Fruit fly (Drosophila melanogaster) whole organism, embryonic: ENCODE measurements around the gene NdufA3.

Source experiments
- Abd-B ChIP-seq: fragments of 200-800 bp; sonication (Bioruptor generic); optimal IDR thresholded peaks from 2 replicates; lab custom pipeline; 2018; ENCODE audit warnings: missing biosample characterization, mild to moderate bottlenecking, missing genetic modification characterization, moderate library complexity
- Awh ChIP-seq: fragments of 200-800 bp; sonication (Bioruptor generic); IDR thresholded peaks from 2 replicates; pipeline ENCODE4, ENCODE4 v1.3.6; 2022; ENCODE audit warnings: missing biosample characterization, missing genetic modification characterization
- CG10366 ChIP-seq: fragments of 200-800 bp; sonication (Bioruptor generic); IDR thresholded peaks from 2 replicates; pipeline ENCODE4 v1.3.6; 2022; ENCODE audit warnings: missing biosample characterization, missing genetic modification characterization
- CG10543 ChIP-seq: fragments of 200-800 bp; sonication (Bioruptor generic); optimal IDR thresholded peaks from 3 replicates; lab custom pipeline; 2017; ENCODE audit warnings: missing biosample characterization, mild to moderate bottlenecking, missing genetic modification characterization, moderate library complexity
- CG11456 ChIP-seq: fragments of 200-800 bp; sonication (Bioruptor generic); IDR thresholded peaks from 3 replicates; pipeline ENCODE4 v1.3.6; 2022; ENCODE audit warnings: missing biosample characterization, missing genetic modification characterization
- CG11695 ChIP-seq: fragments of 200-800 bp; sonication (Bioruptor generic); IDR thresholded peaks from 3 replicates; pipeline ENCODE4 v1.3.6; 2022; ENCODE audit warnings: missing biosample characterization, missing genetic modification characterization
- CG13296 ChIP-seq: fragments of 200-800 bp; sonication (Bioruptor generic); optimal IDR thresholded peaks from 3 replicates; lab custom pipeline; 2018; ENCODE audit warnings: missing biosample characterization, mild to moderate bottlenecking, missing genetic modification characterization
- CG13624 ChIP-seq: fragments of 200-800 bp; sonication (Bioruptor generic); optimal IDR thresholded peaks from 2 replicates; lab custom pipeline; 2016; ENCODE audit warnings: missing biosample characterization, missing genetic modification characterization
- CG13775 ChIP-seq: fragments of 200-800 bp; sonication (Bioruptor generic); optimal IDR thresholded peaks from 3 replicates; lab custom pipeline; 2017; ENCODE audit warnings: missing biosample characterization, mild to moderate bottlenecking, missing genetic modification characterization
- CG15073 ChIP-seq: fragments of 200-800 bp; sonication (Bioruptor generic); optimal IDR thresholded peaks from 2 replicates; lab custom pipeline; 2016; ENCODE audit warnings: missing biosample characterization, missing genetic modification characterization
- CG16815 ChIP-seq: fragments of 200-800 bp; sonication (Bioruptor generic); optimal IDR thresholded peaks from 3 replicates; lab custom pipeline; 2017; ENCODE audit warnings: missing biosample characterization, mild to moderate bottlenecking, missing genetic modification characterization
- CG17612 ChIP-seq: fragments of 200-800 bp; sonication (Bioruptor generic); IDR thresholded peaks from 2 replicates; pipeline ENCODE4 v1.3.6; 2022; ENCODE audit warnings: missing biosample characterization, missing genetic modification characterization
- CG3065 ChIP-seq: fragments of 200-800 bp; sonication (Bioruptor generic); optimal IDR thresholded peaks from 2 replicates; lab custom pipeline; 2016; ENCODE audit warnings: missing biosample characterization, missing genetic modification characterization
- CG31388 ChIP-seq: fragments of 200-800 bp; sonication (Bioruptor generic); optimal IDR thresholded peaks from 2 replicates; lab custom pipeline; 2016; ENCODE audit warnings: missing biosample characterization, missing genetic modification characterization
- CG4424 ChIP-seq: fragments of 200-800 bp; sonication (Bioruptor generic); optimal IDR thresholded peaks from 3 replicates; lab custom pipeline; 2016; ENCODE audit warnings: missing biosample characterization, missing genetic modification characterization
- CG4854 ChIP-seq: fragments of 200-800 bp; sonication (Bioruptor generic); optimal IDR thresholded peaks from 2 replicates; lab custom pipeline; 2016; ENCODE audit warnings: missing biosample characterization, missing genetic modification characterization, inconsistent platforms
- CG7372 ChIP-seq: fragments of 200-800 bp; sonication (Bioruptor generic); IDR thresholded peaks from 2 replicates; pipeline ENCODE4 v1.3.6; 2022; ENCODE audit warnings: missing biosample characterization, missing genetic modification characterization
- CG7786 ChIP-seq: fragments of 200-800 bp; sonication (Bioruptor generic); optimal IDR thresholded peaks from 2 replicates; lab custom pipeline; 2016; ENCODE audit warnings: missing biosample characterization, missing genetic modification characterization
- CG7963 ChIP-seq: fragments of 200-800 bp; sonication (Bioruptor generic); IDR thresholded peaks from 3 replicates; pipeline ENCODE4 v1.3.6; 2022; ENCODE audit warnings: missing biosample characterization, missing genetic modification characterization; ENCODE audit not compliant: partially characterized antibody
- CG8290 ChIP-seq, 3 experiments: fragments of 200-800 bp; sonication (Bioruptor generic); optimal IDR thresholded peaks; 2 replicates each; lab custom pipeline; 2016 to 2019; ENCODE audit warnings: missing biosample characterization in 3 of 3, missing genetic modification characterization in 3 of 3, mild to moderate bottlenecking in 2 of 3, moderate library complexity in 1 of 3
- Deaf1 ChIP-seq: fragments of 200-800 bp; optimal IDR thresholded peaks from 3 replicates; lab custom pipeline; 2019; ENCODE audit warnings: missing biosample characterization, mild to moderate bottlenecking, missing genetic modification characterization, moderate library complexity
- HHEX ChIP-seq: fragments of 200-800 bp; sonication (Bioruptor generic); optimal IDR thresholded peaks from 3 replicates; lab custom pipeline; 2017; ENCODE audit warnings: missing biosample characterization, mild to moderate bottlenecking, missing genetic modification characterization, missing genetic modification reagents
- HLHmδ ChIP-seq: fragments of 200-800 bp; sonication (Bioruptor generic); optimal IDR thresholded peaks from 2 replicates; lab custom pipeline; 2018; ENCODE audit warnings: missing biosample characterization, mild to moderate bottlenecking, missing genetic modification characterization, moderate library complexity
- NFAT ChIP-seq: fragments of 200-800 bp; sonication (Bioruptor generic); IDR thresholded peaks from 2 replicates; pipeline ENCODE4 v1.3.6; 2022; ENCODE audit warnings: missing biosample characterization, missing genetic modification characterization
- Poxn ChIP-seq: fragments of 200-800 bp; sonication (Bioruptor generic); IDR thresholded peaks from 2 replicates; pipeline ENCODE4 v1.3.6; 2022; ENCODE audit warnings: missing biosample characterization, missing genetic modification characterization
- Sox100B ChIP-seq: fragments of 200-800 bp; sonication (Bioruptor generic); optimal IDR thresholded peaks from 3 replicates; lab custom pipeline; 2018; ENCODE audit warnings: missing biosample characterization, mild to moderate bottlenecking, missing genetic modification characterization
- Trl ChIP-seq, 3 experiments: fragments of >200 bp in 2 of 3; fragments of 200-800 bp in 1 of 3; sonication (Bioruptor generic) in 1 of 3; optimal IDR thresholded peaks; 2 replicates in 1 of 3; 3 replicates in 2 of 3; lab custom pipeline; 2016 to 2017; ENCODE audit warnings: missing biosample characterization in 1 of 3, missing genetic modification characterization in 1 of 3
- al ChIP-seq: fragments of 200-800 bp; sonication (Bioruptor generic); IDR thresholded peaks from 2 replicates; pipeline ENCODE4 v1.3.6; 2022; ENCODE audit warnings: missing biosample characterization, missing genetic modification characterization
- ap ChIP-seq: fragments of 200-800 bp; sonication (Bioruptor generic); IDR thresholded peaks from 2 replicates; pipeline ENCODE4 v1.3.6; 2022; ENCODE audit warnings: missing biosample characterization, missing genetic modification characterization
- bcd ChIP-seq: fragments of 200-800 bp; sonication (Bioruptor generic); optimal IDR thresholded peaks from 2 replicates; lab custom pipeline; 2017; ENCODE audit warnings: missing biosample characterization, mild to moderate bottlenecking, missing genetic modification characterization
- cg ChIP-seq: fragments of 200-800 bp; sonication (Bioruptor generic); optimal IDR thresholded peaks from 3 replicates; lab custom pipeline; 2019; ENCODE audit warnings: missing biosample characterization, mild to moderate bottlenecking, missing genetic modification characterization, moderate library complexity
- croc ChIP-seq: fragments of 200-800 bp; sonication (Bioruptor generic); conservative IDR thresholded peaks from 3 replicates; pipeline ENCODE4 v1.3.6; 2022; ENCODE audit warnings: missing biosample characterization, missing genetic modification characterization
- da ChIP-seq: fragments of 200-800 bp; sonication (Bioruptor generic); optimal IDR thresholded peaks from 2 replicates; lab custom pipeline; 2016; ENCODE audit warnings: missing biosample characterization, missing genetic modification characterization
- emc ChIP-seq: fragments of 200-800 bp; sonication (Bioruptor generic); optimal IDR thresholded peaks from 2 replicates; lab custom pipeline; 2016; ENCODE audit warnings: missing biosample characterization, missing genetic modification characterization
- en ChIP-seq: fragments of 200-800 bp; sonication (Bioruptor generic); optimal IDR thresholded peaks from 2 replicates; lab custom pipeline; 2016; ENCODE audit warnings: missing biosample characterization, missing genetic modification characterization
- exex ChIP-seq: fragments of 200-800 bp; sonication (Bioruptor generic); optimal IDR thresholded peaks from 4 replicates; lab custom pipeline; 2018; ENCODE audit warnings: missing biosample characterization, mild to moderate bottlenecking, missing genetic modification characterization, moderate library complexity
- fru ChIP-seq: fragments of >200 bp; optimal IDR thresholded peaks from 2 replicates; lab custom pipeline; 2017
- gce ChIP-seq: fragments of 200-800 bp; sonication (Bioruptor generic); IDR thresholded peaks from 3 replicates; pipeline ENCODE4 v1.3.6; 2022; ENCODE audit warnings: missing biosample characterization, missing genetic modification characterization
- gsb ChIP-seq: fragments of 200-800 bp; sonication (Bioruptor generic); IDR thresholded peaks from 2 replicates; pipeline ENCODE4 v1.3.6; 2022; ENCODE audit warnings: missing biosample characterization, missing genetic modification characterization
- hkb ChIP-seq, 2 experiments: fragments of 200-800 bp in 1 of 2; fragments of >200 bp in 1 of 2; sonication (Bioruptor generic) in 1 of 2; IDR thresholded peaks in 1 of 2; optimal IDR thresholded peaks in 1 of 2; 2 replicates each; pipeline versions ENCODE4 v1.3.6 to Lab custom; 2017 to 2022; ENCODE audit warnings: missing biosample characterization in 1 of 2, missing genetic modification characterization in 1 of 2
- kay ChIP-seq: fragments of 200-800 bp; sonication (Bioruptor generic); optimal IDR thresholded peaks from 2 replicates; lab custom pipeline; 2016; ENCODE audit warnings: missing biosample characterization, missing genetic modification characterization
- ken ChIP-seq: fragments of 200-800 bp; sonication (Bioruptor generic); IDR thresholded peaks from 3 replicates; pipeline ENCODE4 v1.3.6; 2022; ENCODE audit warnings: missing biosample characterization, missing genetic modification characterization
- kni ChIP-seq: fragments of 200-800 bp; sonication (Bioruptor generic); optimal IDR thresholded peaks from 3 replicates; lab custom pipeline; 2017; ENCODE audit warnings: mild to moderate bottlenecking, missing biosample characterization, missing genetic modification reagents, missing genetic modification characterization
- lola ChIP-seq, 3 experiments: fragments of >200 bp in 2 of 3; fragments of 200-800 bp in 1 of 3; sonication (Bioruptor generic) in 1 of 3; optimal IDR thresholded peaks; 2 replicates each; lab custom pipeline; 2017 to 2019; ENCODE audit warnings: missing biosample characterization in 3 of 3, missing genetic modification characterization in 3 of 3, mild to moderate bottlenecking in 1 of 3, moderate library complexity in 1 of 3
- seq ChIP-seq: fragments of 200-800 bp; sonication (Bioruptor generic); IDR thresholded peaks from 2 replicates; pipeline ENCODE4 v1.3.6; 2022; ENCODE audit warnings: missing biosample characterization, missing genetic modification characterization
- slp2 ChIP-seq: fragments of 200-800 bp; sonication (Bioruptor generic); optimal IDR thresholded peaks from 2 replicates; lab custom pipeline; 2016; ENCODE audit warnings: missing biosample characterization, missing genetic modification characterization
- twi ChIP-seq: fragments of 200-800 bp; optimal IDR thresholded peaks from 2 replicates; lab custom pipeline; 2019; ENCODE audit warnings: missing biosample characterization, mild to moderate bottlenecking, missing genetic modification characterization, moderate library complexity
- tx ChIP-seq: fragments of 200-800 bp; sonication (Bioruptor generic); optimal IDR thresholded peaks from 2 replicates; lab custom pipeline; 2016; ENCODE audit warnings: missing biosample characterization, missing genetic modification characterization

Gene NdufA3

dm6 chrX:9201866-9202681 lies 42.2 kb upstream of the NdufA3 start (continued):
- TF ChIP-seq kni (GFP tag; lab: Kevin White, UChicago) (no peak), CG11695 (peak; percentile 58), tx (GFP tag; lab: Kevin White, UChicago) (no peak), HHEX (peak; percentile 86), CG10543 (GFP tag; lab: Kevin White, UChicago) (peak; percentile 76), hkb (optimal IDR thresholded peaks at IDR 0.05; lab: Kevin White, UChicago) (no peak), hkb (GFP tag; IDR thresholded peaks at IDR 0.05; lab: Robert Waterston, UW) (peak; percentile 64), CG3065 (GFP tag; lab: Kevin White, UChicago) (no peak), CG11456 (GFP tag; lab: Robert Waterston, UW) (peak; percentile 97), CG13775 (GFP tag; lab: Kevin White, UChicago) (peak; percentile 79), Abd-B (GFP tag; lab: Kevin White, UChicago) (peak; percentile 66), Sox100B (GFP tag; lab: Kevin White, UChicago) (peak; percentile 39), ken (peak; percentile 82), CG10366 (GFP tag; lab: Robert Waterston, UW) (peak; percentile 77), CG13296 (GFP tag; lab: Kevin White, UChicago) (peak; percentile 64), CG15073 (no peak), slp2 (GFP tag; lab: Kevin White, UChicago) (no peak), en (no peak), exex (tag; lab: Kevin White, UChicago) (peak; percentile 53), NFAT (GFP tag; lab: Robert Waterston, UW) (peak; percentile 96), CG4424 (GFP tag; lab: Kevin White, UChicago) (peak; percentile 43), CG13624 (GFP tag; lab: Kevin White, UChicago) (peak; percentile 18), kay (GFP tag; lab: Kevin White, UChicago) (no peak), seq (GFP tag; lab: Robert Waterston, UW) (no peak), CG16815 (peak; percentile 68), HLHmδ (GFP tag; lab: Kevin White, UChicago) (no peak), twi (tag; lab: Kevin White, UChicago) (no peak), CG4854 (GFP tag; lab: Kevin White, UChicago) (no peak), bcd (GFP tag; lab: Kevin White, UChicago) (peak; percentile 84), lola (GFP tag; optimal IDR thresholded peaks at IDR 0.05; lab: Kevin White, UChicago) (peak in 1 of 3 experiments; percentile 35), CG8290 (GFP tag; optimal IDR thresholded peaks at IDR 0.05; lab: Kevin White, UChicago) (no peak), CG8290 (tag; optimal IDR thresholded peaks at IDR 0.05; lab: Kevin White, UChicago) (peak in 1 of 2 experiments; percentile 84), fru (lab: Kevin White, UChicago) (no peak), Deaf1 (tag; lab: Kevin White, UChicago) (peak; percentile 37), gce (peak; percentile 34; the same call in 1 of the 3 replicates), CG17612 (0 out of 2 replicates have a peak, but pooled peaks have one; percentile 49), cg (GFP tag; lab: Kevin White, UChicago) (no peak), ap (GFP tag; lab: Robert Waterston, UW) (peak; percentile 46), CG7963 (no peak), CG7786 (GFP tag; lab: Kevin White, UChicago) (peak; percentile 31), croc (GFP tag; lab: Robert Waterston, UW) (peak; percentile 42; the same call in 1 of the 3 replicates), CG7372 (peak; percentile 85), Trl (optimal IDR thresholded peaks at IDR 0.05; lab: Kevin White, UChicago) (peak in 1 of 2 experiments; percentile 9), Trl (GFP tag; optimal IDR thresholded peaks at IDR 0.05; lab: Kevin White, UChicago) (no peak), CG31388 (GFP tag; lab: Kevin White, UChicago) (no peak), da (GFP tag; lab: Kevin White, UChicago) (no peak), al (GFP tag; lab: Robert Waterston, UW) (peak; percentile 92), gsb (GFP tag; lab: Robert Waterston, UW) (peak; percentile 83), Poxn (GFP tag; lab: Robert Waterston, UW) (peak; percentile 65; the same call in 1 of the 2 replicates), Awh (GFP tag; lab: Robert Waterston, UW) (0 out of 2 replicates have a peak, but pooled peaks have one; percentile 19), emc (no peak)
